Worm (Caenorhabditis elegans) whole organism, late embryonic: ENCODE measurements around the gene mct-5.

ENCODE experiments used
- T23F11.4 ChIP-seq: fragments of 200-800 bp; sonication (Bioruptor generic); optimal IDR thresholded peaks from 2 replicates; lab custom pipeline; 2018; ENCODE audit warnings: mild to moderate bottlenecking, missing genetic modification characterization, missing compliant biosample characterization
- ceh-6 ChIP-seq: fragments of 200-800 bp; sonication (Bioruptor generic); optimal IDR thresholded peaks from 2 replicates; lab custom pipeline; 2018; ENCODE audit warnings: mild to moderate bottlenecking, missing genetic modification characterization, missing compliant biosample characterization
- dmd-4 ChIP-seq: sonication (generic microtip); optimal IDR thresholded peaks from 2 replicates; lab custom pipeline; 2016; ENCODE audit warnings: borderline replicate concordance, missing genetic modification characterization, missing compliant biosample characterization
- dve-1 ChIP-seq: sonication (generic microtip); optimal IDR thresholded peaks from 2 replicates; lab custom pipeline; 2017; ENCODE audit warnings: antibody characterized with exemption, mild to moderate bottlenecking, missing genetic modification characterization, missing compliant biosample characterization
- fkh-10 ChIP-seq: fragments of 150-350 bp; optimal IDR thresholded peaks from 2 replicates; lab custom pipeline; 2014; ENCODE audit warnings: missing biosample characterization, missing genetic modification reagents, missing genetic modification characterization
- nhr-11 ChIP-seq: fragments of 150-350 bp; optimal IDR thresholded peaks from 2 replicates; lab custom pipeline; 2014; ENCODE audit warnings: missing biosample characterization, missing genetic modification characterization
- npax-4 ChIP-seq: sonication (generic microtip); optimal IDR thresholded peaks from 2 replicates; lab custom pipeline; 2016; ENCODE audit warnings: missing genetic modification characterization, missing compliant biosample characterization
- odd-2 ChIP-seq: sonication (generic microtip); optimal IDR thresholded peaks from 2 replicates; lab custom pipeline; 2017; ENCODE audit warnings: antibody characterized with exemption, mild to moderate bottlenecking, missing genetic modification characterization, missing compliant biosample characterization
- pat-9 ChIP-seq: fragments of 200-800 bp; sonication (Bioruptor generic); optimal IDR thresholded peaks from 2 replicates; lab custom pipeline; 2018; ENCODE audit warnings: mild to moderate bottlenecking, missing genetic modification characterization, moderate library complexity, missing compliant biosample characterization
- pax-1 ChIP-seq: fragments of 150-350 bp; optimal IDR thresholded peaks from 2 replicates; lab custom pipeline; 2014; ENCODE audit warnings: missing biosample characterization, missing genetic modification characterization
- pha-4 ChIP-seq: fragments of 150-350 bp; optimal IDR thresholded peaks from 2 replicates; lab custom pipeline; 2018; ENCODE audit warnings: missing biosample characterization, missing genetic modification reagents, missing genetic modification characterization
- pqm-1 ChIP-seq: sonication (generic microtip); optimal IDR thresholded peaks from 2 replicates; lab custom pipeline; 2016; ENCODE audit warnings: missing genetic modification characterization, missing compliant biosample characterization
- sox-4 ChIP-seq: sonication (generic microtip); optimal IDR thresholded peaks from 2 replicates; lab custom pipeline; 2017; ENCODE audit warnings: mild to moderate bottlenecking, missing genetic modification characterization, inconsistent platforms, missing compliant biosample characterization
- ztf-16 ChIP-seq: sonication (generic microtip); optimal IDR thresholded peaks from 2 replicates; lab custom pipeline; 2017; ENCODE audit warnings: missing genetic modification characterization, missing compliant biosample characterization

ce11 chrII:7060791-7061190 lies 37.6 kb downstream of the mct-5 start:
- TF ChIP-seq pqm-1 (tag; lab: Kevin White, UChicago) (no peak), pat-9 (tag; lab: Kevin White, UChicago) (no peak), T23F11.4 (GFP tag; lab: Kevin White, UChicago) (no peak), dmd-4 (no peak), odd-2 (tag; lab: Kevin White, UChicago) (no peak), sox-4 (no peak), pax-1 (tag; lab: Kevin White, UChicago) (no peak), nhr-11 (tag; lab: Kevin White, UChicago) (no peak), npax-4 (tag; lab: Kevin White, UChicago) (no peak), ceh-6 (no peak), dve-1 (tag; lab: Kevin White, UChicago) (no peak), pha-4 (tag; lab: Kevin White, UChicago) (no peak), ztf-16 (tag; lab: Kevin White, UChicago) (no peak), fkh-10 (GFP tag; lab: Kevin White, UChicago) (no peak)
